Fruit fly (Drosophila melanogaster): ENCODE measurements around the gene gkt.

dm6 chr2L:3154749-3155148, 5.0 kb upstream of the gkt start:
- TF ChIP-seq pan (optimal IDR thresholded peaks at IDR 0.05) (no peak), psq (optimal IDR thresholded peaks at IDR 0.05) (no peak), usp (GFP tag; optimal IDR thresholded peaks at IDR 0.05) (no peak), EcR (GFP tag; optimal IDR thresholded peaks at IDR 0.05) (no peak)
